Worm (Caenorhabditis elegans) whole organism, midembryonic: Measurements from ENCODE around the gene F59A1.11.

Experiments used
- T22C8.4 ChIP-seq: fragments of 200-800 bp; sonication (Bioruptor generic); IDR thresholded peaks from 2 replicates; pipeline ENCODE4 v1.3.6; 2022; ENCODE audit warnings: missing genetic modification characterization, missing compliant biosample characterization
- cog-1 ChIP-seq: sonication (generic microtip); optimal IDR thresholded peaks from 2 replicates; lab custom pipeline; 2016; ENCODE audit warnings: missing genetic modification characterization, missing compliant biosample characterization
- flt-1 ChIP-seq: fragments of 200-800 bp; sonication (Bioruptor generic); IDR thresholded peaks from 2 replicates; pipeline ENCODE4 v1.3.6; 2022; ENCODE audit warnings: missing genetic modification characterization, missing compliant biosample characterization
- klf-2 ChIP-seq: fragments of 200-800 bp; sonication (Bioruptor generic); conservative IDR thresholded peaks from 2 replicates; pipeline ENCODE4 v1.3.6; 2022; ENCODE audit warnings: missing genetic modification reagents, missing genetic modification characterization, missing compliant biosample characterization
- med-1 ChIP-seq: sonication (generic microtip); optimal IDR thresholded peaks from 2 replicates; lab custom pipeline; 2017; ENCODE audit warnings: missing genetic modification characterization, mild to moderate bottlenecking, missing compliant biosample characterization, antibody characterized with exemption, missing genetic modification reagents; ENCODE audit not compliant: insufficient read depth
- ref-1 ChIP-seq: fragments of 200-800 bp; sonication (Bioruptor generic); conservative IDR thresholded peaks from 2 replicates; pipeline ENCODE4 v1.3.6; 2022; ENCODE audit warnings: missing genetic modification reagents, missing genetic modification characterization, missing compliant biosample characterization
- tab-1 ChIP-seq: fragments of 200-800 bp; sonication (Bioruptor generic); IDR thresholded peaks from 2 replicates; pipeline ENCODE4 v1.3.6; 2022; ENCODE audit warnings: missing genetic modification characterization, missing compliant biosample characterization
- ztf-23 ChIP-seq: fragments of 200-800 bp; sonication (Bioruptor generic); IDR thresholded peaks from 2 replicates; pipeline ENCODE4 v1.3.6; 2022; ENCODE audit warnings: missing genetic modification reagents, missing genetic modification characterization, missing compliant biosample characterization
- ztf-29 ChIP-seq: fragments of 200-800 bp; sonication (Bioruptor generic); IDR thresholded peaks from 2 replicates; pipeline ENCODE4 v1.3.6; 2022; ENCODE audit warnings: missing genetic modification reagents, missing genetic modification characterization, missing compliant biosample characterization

The F59A1.11 gene

ce11 chrV:17696753-17697152, 30.9 kb upstream of the F59A1.11 start, which contains the start of gene spp-29:
spp-29 (minus strand) TSS chrV:17696853.
- TF ChIP-seq ztf-29 (no peak), cog-1 (tag; lab: Kevin White, UChicago) (no peak), med-1 (GFP tag; lab: Kevin White, UChicago) (no peak), ref-1 (GFP tag; lab: Robert Waterston, UW) (no peak), T22C8.4 (GFP tag; lab: Robert Waterston, UW) (no peak), flt-1 (no peak), klf-2 (GFP tag; lab: Robert Waterston, UW) (no peak), tab-1 (GFP tag; lab: Robert Waterston, UW) (no peak), ztf-23 (no peak)

DNA sequence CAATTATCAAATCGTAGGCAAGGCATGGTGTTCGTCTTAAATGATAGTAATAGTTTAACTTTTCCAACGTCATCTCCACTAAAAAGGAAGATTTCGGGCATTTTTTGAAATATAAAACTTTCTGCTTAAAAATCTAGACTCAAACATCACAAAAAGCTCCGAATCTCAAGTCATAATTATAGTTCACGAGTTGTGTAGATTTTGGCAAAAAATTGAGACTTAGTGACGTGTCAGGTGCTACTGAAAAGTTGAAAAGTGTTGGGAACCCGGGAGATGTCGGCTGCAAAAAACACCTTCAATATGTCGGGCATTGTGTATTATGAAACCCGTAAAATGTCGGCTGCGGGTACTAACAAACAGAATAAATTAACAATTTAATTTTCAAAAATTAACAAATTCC, 30.0 kb upstream of the F59A1.11 start, which contains the start of gene Y26G10.1:
Y26G10.1 (minus strand) TSS at position 101 of the 400 bp plus-strand sequence.
- TF ChIP-seq klf-2 (GFP tag; lab: Robert Waterston, UW) = no peak

ce11 chrV:17694260-17694659, 28.5 kb upstream of the F59A1.11 start:
- TF ChIP-seq T22C8.4 (GFP tag; lab: Robert Waterston, UW) = no peak
- no peak for TF ChIP-seq flt-1
- TF ChIP-seq ref-1 (GFP tag; lab: Robert Waterston, UW) = no peak
- no peak for TF ChIP-seq tab-1 (GFP tag; lab: Robert Waterston, UW)
- TF ChIP-seq klf-2 (GFP tag; lab: Robert Waterston, UW) = no peak
- no peak for TF ChIP-seq med-1 (GFP tag; lab: Kevin White, UChicago)
- TF ChIP-seq cog-1 (tag; lab: Kevin White, UChicago) = no peak
- TF ChIP-seq ztf-29 = no peak

ce11 chrV:17690922-17691321, 25.1 kb upstream of the F59A1.11 start, which contains the start of gene F59A1.13:
F59A1.13 (minus strand) TSS chrV:17691022.
- TF ChIP-seq med-1 (GFP tag; lab: Kevin White, UChicago) (no peak), klf-2 (GFP tag; lab: Robert Waterston, UW) (no peak), T22C8.4 (GFP tag; lab: Robert Waterston, UW) (no peak), ref-1 (GFP tag; lab: Robert Waterston, UW) (no peak), ztf-29 (no peak), ztf-23 (no peak)

DNA sequence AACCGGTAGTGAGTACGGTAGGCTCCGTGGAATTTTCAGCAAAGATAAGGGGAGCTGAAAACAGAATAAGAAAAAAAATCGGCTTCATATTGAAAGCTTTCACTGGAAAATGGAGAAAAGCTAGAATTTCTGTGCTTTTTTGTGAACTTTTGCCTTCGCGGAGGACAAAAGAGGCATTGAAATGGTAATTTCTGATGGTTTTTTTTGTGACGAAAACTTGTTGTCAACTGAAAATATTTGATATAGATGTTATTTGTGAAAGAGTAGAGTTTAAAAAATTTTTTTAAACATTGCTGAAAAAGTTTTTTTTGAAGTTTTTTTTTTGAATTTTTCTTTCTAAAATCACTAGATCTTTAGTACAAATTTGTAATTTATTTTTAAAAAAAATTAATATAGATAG, 21.0 kb upstream of the F59A1.11 start, which contains the start of gene F59A1.18:
F59A1.18 (minus strand) TSS at position 101 of the 400 bp plus-strand sequence.
- no peak for TF ChIP-seq ztf-23
- TF ChIP-seq klf-2 (GFP tag; lab: Robert Waterston, UW) = no peak
- no peak for TF ChIP-seq T22C8.4 (GFP tag; lab: Robert Waterston, UW)
- no peak for TF ChIP-seq cog-1 (tag; lab: Kevin White, UChicago)
- TF ChIP-seq tab-1 (GFP tag; lab: Robert Waterston, UW) = no peak
- TF ChIP-seq ref-1 (GFP tag; lab: Robert Waterston, UW) = no peak
- TF ChIP-seq flt-1 = no peak
- no peak for TF ChIP-seq ztf-29
- no peak for TF ChIP-seq med-1 (GFP tag; lab: Kevin White, UChicago)

ce11 chrV:17684857-17685256, 19.1 kb upstream of the F59A1.11 start, which contains the start of the genes F59A1.16 and F59A1.6:
F59A1.16 (minus strand) TSS chrV:17684957.
F59A1.6 (plus strand) TSS chrV:17685141.
- TF ChIP-seq ref-1 (GFP tag; lab: Robert Waterston, UW) (no peak), klf-2 (GFP tag; lab: Robert Waterston, UW) (no peak), cog-1 (tag; lab: Kevin White, UChicago) (no peak), med-1 (GFP tag; lab: Kevin White, UChicago) (no peak), flt-1 (no peak), tab-1 (GFP tag; lab: Robert Waterston, UW) (no peak), ztf-29 (no peak), T22C8.4 (GFP tag; lab: Robert Waterston, UW) (no peak), ztf-23 (no peak)

DNA sequence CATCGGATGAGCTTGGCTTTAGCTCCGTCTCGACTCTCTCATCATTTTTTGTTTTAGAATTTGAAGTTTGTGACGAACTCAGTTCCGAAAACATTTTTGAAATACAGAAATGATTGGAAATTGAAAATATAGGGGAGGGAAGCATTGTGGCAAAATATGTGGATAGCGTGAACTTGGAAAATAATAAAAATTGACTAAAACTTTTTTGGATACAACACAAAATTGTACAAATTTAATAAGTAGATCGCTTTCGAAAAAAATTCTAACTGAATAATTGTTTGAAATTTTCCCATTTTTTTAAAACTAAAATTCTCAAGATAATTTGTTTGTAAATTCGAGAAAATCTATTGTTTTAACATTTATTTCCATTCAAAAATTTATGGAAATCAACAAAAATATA, 18.0 kb upstream of the F59A1.11 start, which contains the start of gene F59A1.15:
F59A1.15 (minus strand) TSS at position 101 of the 400 bp plus-strand sequence.
- TF ChIP-seq klf-2 (GFP tag; lab: Robert Waterston, UW) (no peak), cog-1 (tag; lab: Kevin White, UChicago) (no peak), T22C8.4 (GFP tag; lab: Robert Waterston, UW) (no peak), ref-1 (GFP tag; lab: Robert Waterston, UW) (no peak), tab-1 (GFP tag; lab: Robert Waterston, UW) (no peak), flt-1 (no peak), ztf-23 (no peak), med-1 (GFP tag; lab: Kevin White, UChicago) (no peak), ztf-29 (no peak)

- TF ChIP-seq med-1 (GFP tag; lab: Kevin White, UChicago) (no peak), cog-1 (tag; lab: Kevin White, UChicago) (no peak), ztf-23 (no peak), T22C8.4 (GFP tag; lab: Robert Waterston, UW) (no peak), flt-1 (no peak), ztf-29 (no peak), klf-2 (GFP tag; lab: Robert Waterston, UW) (no peak), ref-1 (GFP tag; lab: Robert Waterston, UW) (no peak), tab-1 (GFP tag; lab: Robert Waterston, UW) (no peak)
Measured at ce11 chrV:17683290-17683689, 17.5 kb upstream of the F59A1.11 start.

ce11 chrV:17676553-17676952, 10.7 kb upstream of the F59A1.11 start, which contains the start of gene str-92:
str-92 (minus strand) TSS chrV:17676653.
- no peak for TF ChIP-seq ref-1 (GFP tag; lab: Robert Waterston, UW)
- no peak for TF ChIP-seq ztf-29
- no peak for TF ChIP-seq med-1 (GFP tag; lab: Kevin White, UChicago)
- no peak for TF ChIP-seq flt-1
- TF ChIP-seq ztf-23 = no peak
- TF ChIP-seq tab-1 (GFP tag; lab: Robert Waterston, UW) = no peak
- no peak for TF ChIP-seq cog-1 (tag; lab: Kevin White, UChicago)
- no peak for TF ChIP-seq T22C8.4 (GFP tag; lab: Robert Waterston, UW)
- no peak for TF ChIP-seq klf-2 (GFP tag; lab: Robert Waterston, UW)
